Fruit fly (Drosophila melanogaster) whole organism, embryonic: ENCODE results near the gene CG34244.

ENCODE experiments used
- CG10366 ChIP-seq: fragments of 200-800 bp; sonication (Bioruptor generic); IDR thresholded peaks from 2 replicates; pipeline ENCODE4 v1.3.6; 2022; ENCODE audit warnings: missing biosample characterization, missing genetic modification characterization
- CG10979 ChIP-seq: fragments of 200-800 bp; sonication (Bioruptor generic); optimal IDR thresholded peaks from 2 replicates; lab custom pipeline; 2018; ENCODE audit warnings: missing biosample characterization, mild to moderate bottlenecking, missing genetic modification characterization, moderate library complexity
- CG11695 ChIP-seq: fragments of 200-800 bp; sonication (Bioruptor generic); IDR thresholded peaks from 3 replicates; pipeline ENCODE4 v1.3.6; 2022; ENCODE audit warnings: missing biosample characterization, missing genetic modification characterization
- CG12104 ChIP-seq: fragments of 200-800 bp; sonication (Bioruptor generic); optimal IDR thresholded peaks from 3 replicates; lab custom pipeline; 2016; ENCODE audit warnings: missing biosample characterization, missing genetic modification characterization
- CG12391 ChIP-seq: fragments of 200-800 bp; sonication (Bioruptor generic); optimal IDR thresholded peaks from 3 replicates; lab custom pipeline; 2018; ENCODE audit warnings: missing biosample characterization, mild to moderate bottlenecking, missing genetic modification characterization, moderate library complexity
- CG15479 ChIP-seq: fragments of 200-800 bp; sonication (Bioruptor generic); optimal IDR thresholded peaks from 3 replicates; lab custom pipeline; 2019; ENCODE audit warnings: missing biosample characterization, mild to moderate bottlenecking, missing genetic modification characterization, moderate library complexity
- CG15514 ChIP-seq: fragments of 200-800 bp; sonication (Bioruptor generic); optimal IDR thresholded peaks from 3 replicates; lab custom pipeline; 2017; ENCODE audit warnings: missing biosample characterization, missing genetic modification characterization, mild to moderate bottlenecking, moderate library complexity, missing genetic modification reagents
- CG17385 ChIP-seq: fragments of 200-800 bp; sonication (Bioruptor generic); optimal IDR thresholded peaks from 3 replicates; lab custom pipeline; 2018; ENCODE audit warnings: missing biosample characterization, mild to moderate bottlenecking, missing genetic modification characterization
- CG17568 ChIP-seq: fragments of 200-800 bp; sonication (Bioruptor generic); optimal IDR thresholded peaks from 2 replicates; lab custom pipeline; 2018; ENCODE audit warnings: missing biosample characterization, mild to moderate bottlenecking, missing genetic modification characterization, moderate library complexity
- CG2120 ChIP-seq: fragments of 200-800 bp; sonication (Bioruptor generic); optimal IDR thresholded peaks from 3 replicates; lab custom pipeline; 2016; ENCODE audit warnings: missing biosample characterization, missing genetic modification characterization
- CG2202 ChIP-seq: fragments of 200-800 bp; sonication (Bioruptor generic); optimal IDR thresholded peaks from 2 replicates; lab custom pipeline; 2018; ENCODE audit warnings: missing biosample characterization, mild to moderate bottlenecking, missing genetic modification characterization
- CG32767 ChIP-seq: fragments of 200-800 bp; sonication (Bioruptor generic); IDR thresholded peaks from 2 replicates; pipeline ENCODE4 v1.3.6; 2022; ENCODE audit warnings: missing biosample characterization, missing genetic modification characterization
- CG32772 ChIP-seq: fragments of 200-800 bp; sonication (Bioruptor generic); IDR thresholded peaks from 2 replicates; pipeline ENCODE4 v1.3.6; 2022; ENCODE audit warnings: missing biosample characterization, missing genetic modification characterization
- CG34376 ChIP-seq: fragments of 200-800 bp; sonication (Bioruptor generic); optimal IDR thresholded peaks from 2 replicates; lab custom pipeline; 2018; ENCODE audit warnings: missing biosample characterization, mild to moderate bottlenecking, missing genetic modification characterization
- CG3838 ChIP-seq: fragments of 200-800 bp; sonication (Bioruptor generic); optimal IDR thresholded peaks from 3 replicates; lab custom pipeline; 2016; ENCODE audit warnings: missing biosample characterization, missing genetic modification characterization
- CG4360 ChIP-seq: fragments of 200-800 bp; sonication (Bioruptor generic); IDR thresholded peaks from 2 replicates; pipeline ENCODE4 v1.3.6; 2022; ENCODE audit warnings: missing biosample characterization, missing genetic modification characterization
- CG4707 ChIP-seq: fragments of 200-800 bp; sonication (Bioruptor generic); optimal IDR thresholded peaks from 2 replicates; lab custom pipeline; 2018; ENCODE audit warnings: missing biosample characterization, mild to moderate bottlenecking, missing genetic modification characterization, moderate library complexity
- CG6813 ChIP-seq: fragments of 200-800 bp; sonication (Bioruptor generic); optimal IDR thresholded peaks from 2 replicates; lab custom pipeline; 2017; ENCODE audit warnings: missing biosample characterization, missing genetic modification characterization, mild to moderate bottlenecking, moderate library complexity, missing genetic modification reagents
- CG6854 ChIP-seq: fragments of 200-800 bp; sonication (Bioruptor generic); optimal IDR thresholded peaks from 3 replicates; lab custom pipeline; 2017; ENCODE audit warnings: missing biosample characterization, mild to moderate bottlenecking, missing genetic modification characterization
- CG8089 ChIP-seq: fragments of 200-800 bp; sonication (Bioruptor generic); optimal IDR thresholded peaks from 3 replicates; lab custom pipeline; 2016; ENCODE audit warnings: missing biosample characterization, missing genetic modification characterization
- CG9817 ChIP-seq: fragments of 200-800 bp; sonication (Bioruptor generic); optimal IDR thresholded peaks from 2 replicates; lab custom pipeline; 2018; ENCODE audit warnings: missing biosample characterization, mild to moderate bottlenecking, missing genetic modification characterization, moderate library complexity
- Dbx ChIP-seq: fragments of 200-800 bp; sonication (Bioruptor generic); IDR thresholded peaks from 3 replicates; pipeline ENCODE4 v1.3.6; 2022; ENCODE audit warnings: missing biosample characterization, missing genetic modification characterization
- Deaf1 ChIP-seq: fragments of 200-800 bp; optimal IDR thresholded peaks from 3 replicates; lab custom pipeline; 2019; ENCODE audit warnings: missing biosample characterization, mild to moderate bottlenecking, missing genetic modification characterization, moderate library complexity
- E2f1 ChIP-seq: fragments of 200-800 bp; sonication (Bioruptor generic); IDR thresholded peaks from 2 replicates; pipeline ENCODE4 v1.3.6; 2022; ENCODE audit warnings: missing biosample characterization, missing genetic modification characterization
- Hey ChIP-seq: fragments of 200-800 bp; sonication (Bioruptor generic); optimal IDR thresholded peaks from 3 replicates; lab custom pipeline; 2018; ENCODE audit warnings: missing biosample characterization, mild to moderate bottlenecking, missing genetic modification characterization
- PHDP ChIP-seq: fragments of 200-800 bp; sonication (Bioruptor generic); optimal IDR thresholded peaks from 3 replicates; lab custom pipeline; 2018; ENCODE audit warnings: missing biosample characterization, mild to moderate bottlenecking, missing genetic modification characterization, moderate library complexity
- Usf ChIP-seq: fragments of 200-800 bp; sonication (Bioruptor generic); optimal IDR thresholded peaks from 2 replicates; lab custom pipeline; 2017; ENCODE audit warnings: missing genotype, missing biosample characterization, missing genetic modification characterization
- Vsx1 ChIP-seq: fragments of 200-800 bp; sonication (Bioruptor generic); optimal IDR thresholded peaks from 2 replicates; lab custom pipeline; 2017; ENCODE audit warnings: missing biosample characterization, mild to moderate bottlenecking, missing genetic modification characterization, missing genetic modification reagents
- ab ChIP-seq: fragments of 200-800 bp; sonication (Bioruptor generic); optimal IDR thresholded peaks from 2 replicates; lab custom pipeline; 2016; ENCODE audit warnings: missing biosample characterization, missing genetic modification characterization
- bcd ChIP-seq: fragments of 200-800 bp; sonication (Bioruptor generic); optimal IDR thresholded peaks from 2 replicates; lab custom pipeline; 2017; ENCODE audit warnings: missing biosample characterization, mild to moderate bottlenecking, missing genetic modification characterization
- bowl ChIP-seq: fragments of 200-800 bp; sonication (Bioruptor generic); IDR thresholded peaks from 2 replicates; pipeline ENCODE4 v1.3.6; 2022; ENCODE audit warnings: missing biosample characterization, missing genetic modification characterization
- gro ChIP-seq: fragments of 200-800 bp; sonication (Bioruptor generic); optimal IDR thresholded peaks from 2 replicates; lab custom pipeline; 2016; ENCODE audit warnings: missing biosample characterization, missing genetic modification characterization
- ham ChIP-seq: fragments of 200-800 bp; sonication (Bioruptor generic); IDR thresholded peaks from 2 replicates; pipeline ENCODE4 v1.3.6; 2022; ENCODE audit warnings: missing biosample characterization, missing genetic modification characterization
- her ChIP-seq: fragments of 200-800 bp; sonication (Bioruptor generic); optimal IDR thresholded peaks from 2 replicates; lab custom pipeline; 2016; ENCODE audit warnings: missing biosample characterization, missing genetic modification characterization
- inv ChIP-seq: fragments of 200-800 bp; sonication (Bioruptor generic); IDR thresholded peaks from 2 replicates; pipeline ENCODE4 v1.3.6; 2022; ENCODE audit warnings: missing biosample characterization, missing genetic modification characterization; ENCODE audit not compliant: partially characterized antibody
- lov ChIP-seq, 2 experiments: fragments of 200-800 bp in 1 of 2; fragments of >200 bp in 1 of 2; sonication (Bioruptor generic) in 1 of 2; IDR thresholded peaks in 1 of 2; optimal IDR thresholded peaks in 1 of 2; 2 replicates in 1 of 2; 3 replicates in 1 of 2; pipeline versions ENCODE4 v1.3.6 to Lab custom; 2017 to 2022; ENCODE audit warnings: missing biosample characterization in 1 of 2, missing genetic modification characterization in 1 of 2
- odd ChIP-seq: fragments of 200-800 bp; sonication (Bioruptor generic); optimal IDR thresholded peaks from 2 replicates; lab custom pipeline; 2017; ENCODE audit warnings: missing biosample characterization, mild to moderate bottlenecking, missing genetic modification characterization
- prd ChIP-seq, 3 experiments: fragments of >200 bp in 2 of 3; fragments of 200-800 bp in 1 of 3; sonication (Bioruptor generic) in 1 of 3; optimal IDR thresholded peaks in 2 of 3; IDR thresholded peaks in 1 of 3; 2 replicates in 2 of 3; 3 replicates in 1 of 3; pipeline versions ENCODE4 v1.3.6 to Lab custom; 2017 to 2022; ENCODE audit warnings: missing biosample characterization in 1 of 3, missing genetic modification characterization in 1 of 3
- pros ChIP-seq: fragments of 200-800 bp; sonication (Bioruptor generic); optimal IDR thresholded peaks from 3 replicates; lab custom pipeline; 2019; ENCODE audit warnings: missing biosample characterization, mild to moderate bottlenecking, missing genetic modification characterization, moderate library complexity
- psq ChIP-seq: fragments of 200-800 bp; sonication (Bioruptor generic); optimal IDR thresholded peaks from 2 replicates; lab custom pipeline; 2017; ENCODE audit warnings: missing biosample characterization, missing genetic modification characterization
- pzg ChIP-seq: fragments of 200-800 bp; sonication (Bioruptor generic); optimal IDR thresholded peaks from 3 replicates; lab custom pipeline; 2018; ENCODE audit warnings: missing biosample characterization, mild to moderate bottlenecking, missing genetic modification characterization, moderate library complexity
- row ChIP-seq: fragments of 200-800 bp; sonication (Bioruptor generic); IDR thresholded peaks from 3 replicates; pipeline ENCODE4 v1.3.6; 2022; ENCODE audit warnings: missing biosample characterization, missing genetic modification characterization
- sc ChIP-seq, 3 experiments: fragments of >200 bp in 2 of 3; fragments of 200-800 bp in 1 of 3; sonication (Bioruptor generic) in 1 of 3; optimal IDR thresholded peaks; 2 replicates in 2 of 3; 3 replicates in 1 of 3; lab custom pipeline; 2017; ENCODE audit warnings: mild to moderate bottlenecking in 1 of 3, missing biosample characterization in 1 of 3, missing genetic modification characterization in 1 of 3, missing genetic modification reagents in 1 of 3
- sd ChIP-seq: fragments of 200-800 bp; sonication (Bioruptor generic); optimal IDR thresholded peaks from 3 replicates; lab custom pipeline; 2018; ENCODE audit warnings: missing biosample characterization, mild to moderate bottlenecking, missing genetic modification characterization, moderate library complexity
- slbo ChIP-seq: fragments of 200-800 bp; sonication (Bioruptor generic); IDR thresholded peaks from 2 replicates; pipeline ENCODE4 v1.3.6; 2022; ENCODE audit warnings: missing biosample characterization, missing genetic modification characterization
- sr ChIP-seq: fragments of 200-800 bp; sonication (Bioruptor generic); IDR thresholded peaks from 3 replicates; pipeline ENCODE4 v1.3.6; 2022; ENCODE audit warnings: missing biosample characterization, missing genetic modification characterization
- tll ChIP-seq, 2 experiments: fragments of 200-800 bp in 1 of 2; fragments of >200 bp in 1 of 2; sonication (Bioruptor generic) in 1 of 2; optimal IDR thresholded peaks; 2 replicates each; lab custom pipeline; 2017 to 2019; ENCODE audit warnings: missing biosample characterization in 2 of 2, missing genetic modification characterization in 2 of 2, mild to moderate bottlenecking in 1 of 2, moderate library complexity in 1 of 2
- vfl ChIP-seq: fragments of 200-800 bp; sonication (Bioruptor generic); optimal IDR thresholded peaks from 2 replicates; lab custom pipeline; 2016; ENCODE audit warnings: missing biosample characterization, missing genetic modification characterization
- wor ChIP-seq: fragments of 200-800 bp; sonication (Bioruptor generic); IDR thresholded peaks from 2 replicates; pipeline ENCODE4 v1.3.6; 2022; ENCODE audit warnings: missing biosample characterization, missing genetic modification characterization
- zen ChIP-seq: fragments of 200-800 bp; sonication (Bioruptor generic); optimal IDR thresholded peaks from 3 replicates; lab custom pipeline; 2018; ENCODE audit warnings: missing biosample characterization, mild to moderate bottlenecking, missing genetic modification characterization, moderate library complexity

CG34244 gene

dm6 chr3L:14211616-14212015 is 24.1 kb downstream of the CG34244 start:
- TF ChIP-seq tll (GFP tag; optimal IDR thresholded peaks at IDR 0.05; lab: Kevin White, UChicago) (peak in 1 of 2 experiments; percentile 70), odd (no peak), vfl (no peak), CG6854 (no peak), CG12391 (tag; lab: Kevin White, UChicago) (no peak), sr (GFP tag; lab: Robert Waterston, UW) (no peak; the same call in 2 of the 3 replicates), CG11695 (GFP tag; lab: Robert Waterston, UW) (no peak), CG32767 (GFP tag; lab: Robert Waterston, UW) (no peak), CG17385 (GFP tag; lab: Kevin White, UChicago) (no peak), wor (GFP tag; lab: Robert Waterston, UW) (no peak), CG15514 (GFP tag; lab: Kevin White, UChicago) (no peak), bowl (no peak), ab (GFP tag; lab: Kevin White, UChicago) (no peak), CG2120 (no peak), sd (tag; lab: Kevin White, UChicago) (peak; percentile 19), lov (optimal IDR thresholded peaks at IDR 0.05; lab: Kevin White, UChicago) (no peak), lov (GFP tag; IDR thresholded peaks at IDR 0.05; lab: Robert Waterston, UW) (no peak), psq (peak; percentile 25), CG4707 (no peak), CG10366 (GFP tag; lab: Robert Waterston, UW) (no peak), slbo (GFP tag; lab: Robert Waterston, UW) (no peak), her (no peak), CG2202 (tag; lab: Kevin White, UChicago) (no peak), CG9817 (no peak), row (no peak), Hey (tag; lab: Kevin White, UChicago) (no peak), inv (no peak), Deaf1 (tag; lab: Kevin White, UChicago) (no peak), CG12104 (no peak), PHDP (tag; lab: Kevin White, UChicago) (no peak), Vsx1 (GFP tag; lab: Kevin White, UChicago) (no peak), bcd (GFP tag; lab: Kevin White, UChicago) (no peak), pzg (GFP tag; lab: Kevin White, UChicago) (no peak), Usf (GFP tag; lab: Kevin White, UChicago) (no peak), CG4360 (peak; percentile 41; the same call in 1 of the 2 replicates), ham (GFP tag; lab: Robert Waterston, UW) (no peak), zen (tag; lab: Kevin White, UChicago) (peak; percentile 26), CG17568 (GFP tag; lab: Kevin White, UChicago) (no peak), CG10979 (tag; lab: Kevin White, UChicago) (no peak), CG34376 (GFP tag; lab: Kevin White, UChicago) (no peak), gro (no peak), sc (optimal IDR thresholded peaks at IDR 0.05; lab: Kevin White, UChicago) (no peak), sc (GFP tag; optimal IDR thresholded peaks at IDR 0.05; lab: Kevin White, UChicago) (no peak), prd (optimal IDR thresholded peaks at IDR 0.05; lab: Kevin White, UChicago) (no peak), prd (GFP tag; IDR thresholded peaks at IDR 0.05; lab: Robert Waterston, UW) (no peak), Dbx (GFP tag; lab: Robert Waterston, UW) (no peak), CG15479 (GFP tag; lab: Kevin White, UChicago) (peak; percentile 49), pros (GFP tag; lab: Kevin White, UChicago) (peak; percentile 86), E2f1 (GFP tag; lab: Robert Waterston, UW) (no peak), CG8089 (GFP tag; lab: Kevin White, UChicago) (no peak), CG32772 (no peak), CG3838 (no peak), CG6813 (GFP tag; lab: Kevin White, UChicago) (no peak)
